Worm (Caenorhabditis elegans) whole organism, L3 larva: Measurements from ENCODE around the gene srz-15.

Experiments
- ZK546.5 ChIP-seq: sonication (generic microtip); optimal IDR thresholded peaks from 2 replicates; lab custom pipeline; 2017; ENCODE audit warnings: missing biosample characterization, missing genetic modification characterization
- ama-1 ChIP-seq: fragments of 150-350 bp; optimal IDR thresholded peaks from 2 replicates; lab custom pipeline; 2018
- ceh-82 ChIP-seq: fragments of 150-350 bp; optimal IDR thresholded peaks from 2 replicates; lab custom pipeline; 2014; ENCODE audit warnings: missing biosample characterization, missing genetic modification characterization
- daf-12 ChIP-seq: fragments of 150-350 bp; optimal IDR thresholded peaks from 2 replicates; lab custom pipeline; 2014; ENCODE audit warnings: missing biosample characterization, missing genetic modification reagents, missing genetic modification characterization
- fos-1 ChIP-seq: fragments of 150-350 bp; optimal IDR thresholded peaks from 2 replicates; lab custom pipeline; 2014; ENCODE audit warnings: missing biosample characterization, missing genetic modification characterization
- jun-1 ChIP-seq: fragments of 150-350 bp; optimal IDR thresholded peaks from 2 replicates; lab custom pipeline; 2014; ENCODE audit warnings: missing biosample characterization, missing genetic modification reagents, missing genetic modification characterization
- lin-39 ChIP-seq: fragments of 150-350 bp; optimal IDR thresholded peaks from 2 replicates; lab custom pipeline; 2018; ENCODE audit warnings: missing biosample characterization, missing genetic modification reagents, missing genetic modification characterization
- mdl-1 ChIP-seq: fragments of 150-350 bp; optimal IDR thresholded peaks from 2 replicates; lab custom pipeline; 2014; ENCODE audit warnings: missing biosample characterization, missing genetic modification characterization
- nhr-11 ChIP-seq: fragments of 150-350 bp; optimal IDR thresholded peaks from 2 replicates; lab custom pipeline; 2014; ENCODE audit warnings: missing biosample characterization, missing genetic modification characterization
- nhr-237 ChIP-seq: fragments of 150-350 bp; optimal IDR thresholded peaks from 2 replicates; lab custom pipeline; 2014; ENCODE audit warnings: missing biosample characterization, missing genetic modification characterization
- pha-4 ChIP-seq: fragments of 150-350 bp; optimal IDR thresholded peaks from 2 replicates; lab custom pipeline; 2014; ENCODE audit warnings: missing biosample characterization, missing genetic modification reagents, missing genetic modification characterization
- unc-39 ChIP-seq: sonication (generic microtip); optimal IDR thresholded peaks from 4 replicates; lab custom pipeline; 2017; ENCODE audit warnings: missing biosample characterization, missing genetic modification characterization
- unc-62 ChIP-seq: fragments of 150-350 bp; sonication (generic microtip); optimal IDR thresholded peaks from 4 replicates; lab custom pipeline; 2014; ENCODE audit warnings: missing biosample characterization, missing genetic modification reagents, missing genetic modification characterization

ce11 chrIV:12871445-12871947 is 44.1 kb upstream of the srz-15 start, which contains the start of gene clec-187:
- TF ChIP-seq fos-1 (tag; lab: Kevin White, UChicago) (no peak), unc-39 (tag; lab: Kevin White, UChicago) (no peak), ZK546.5 (tag; lab: Kevin White, UChicago) (no peak), nhr-237 (tag; lab: Kevin White, UChicago) (no peak), mdl-1 (tag; lab: Kevin White, UChicago) (no peak), nhr-11 (no peak), unc-62 (no peak), jun-1 (tag; lab: Kevin White, UChicago) (no peak), daf-12 (tag; lab: Kevin White, UChicago) (no peak), pha-4 (tag; lab: Kevin White, UChicago) (peak; percentile 3), ceh-82 (tag; lab: Kevin White, UChicago) (no peak), lin-39 (tag; lab: Kevin White, UChicago) (no peak), ama-1 (lab: Kevin White, UChicago) (no peak)
